Worm (Caenorhabditis elegans) whole organism, young adult: ENCODE results near the gene atgp-2.

Experiments
- B0019.2 ChIP-seq: fragments of 200-800 bp; sonication (Bioruptor generic); conservative IDR thresholded peaks from 2 replicates; pipeline ENCODE4 v1.3.6; 2022; ENCODE audit warnings: missing genetic modification reagents, missing genetic modification characterization, missing compliant biosample characterization
- B0261.1 ChIP-seq: sonication (generic microtip); optimal IDR thresholded peaks from 2 replicates; lab custom pipeline; 2016; ENCODE audit warnings: mild to moderate bottlenecking, missing genetic modification characterization, moderate library complexity, missing compliant biosample characterization
- C06A6.2 ChIP-seq: fragments of 200-800 bp; sonication (Bioruptor generic); conservative IDR thresholded peaks from 2 replicates; pipeline ENCODE4 v1.3.6; 2022; ENCODE audit warnings: missing genetic modification characterization, missing compliant biosample characterization
- C17E4.6 ChIP-seq: fragments of 200-800 bp; sonication (Bioruptor generic); IDR thresholded peaks from 2 replicates; pipeline ENCODE4 v1.3.6; 2022; ENCODE audit warnings: missing genetic modification reagents, missing genetic modification characterization, missing compliant biosample characterization
- F10E7.11 ChIP-seq: sonication (generic microtip); optimal IDR thresholded peaks from 2 replicates; lab custom pipeline; 2017; ENCODE audit warnings: mild to moderate bottlenecking, missing genetic modification characterization, moderate library complexity, missing compliant biosample characterization
- F22D6.2 ChIP-seq: sonication (generic microtip); optimal IDR thresholded peaks from 2 replicates; lab custom pipeline; 2016; ENCODE audit warnings: mild to moderate bottlenecking, missing genetic modification characterization, missing compliant biosample characterization
- F33H1.4 ChIP-seq: fragments of 200-800 bp; sonication (Bioruptor generic); IDR thresholded peaks from 2 replicates; pipeline ENCODE4 v1.3.6; 2022; ENCODE audit warnings: missing genetic modification reagents, missing genetic modification characterization, missing compliant biosample characterization
- F49E8.2 ChIP-seq: sonication (generic microtip); optimal IDR thresholded peaks from 3 replicates; lab custom pipeline; 2017; ENCODE audit warnings: missing genetic modification characterization, mild to moderate bottlenecking, missing compliant biosample characterization, antibody characterized with exemption, moderate library complexity; ENCODE audit not compliant: insufficient read depth
- K12H6.12 ChIP-seq: fragments of 200-800 bp; sonication (Bioruptor generic); optimal IDR thresholded peaks from 2 replicates; lab custom pipeline; 2018; ENCODE audit warnings: mild to moderate bottlenecking, missing genetic modification characterization, missing compliant biosample characterization
- T26A5.8 ChIP-seq: sonication (generic microtip); optimal IDR thresholded peaks from 2 replicates; lab custom pipeline; 2016; ENCODE audit warnings: missing genetic modification characterization, missing compliant biosample characterization
- Y53G8AR.9 ChIP-seq: fragments of 200-800 bp; sonication (Bioruptor generic); conservative IDR thresholded peaks from 2 replicates; pipeline ENCODE4 v1.3.6; 2022; ENCODE audit warnings: missing genetic modification reagents, missing genetic modification characterization, missing compliant biosample characterization
- ZK185.1 ChIP-seq: sonication (generic microtip); optimal IDR thresholded peaks from 2 replicates; lab custom pipeline; 2016; ENCODE audit warnings: mild to moderate bottlenecking, missing genetic modification characterization, missing compliant biosample characterization; ENCODE audit not compliant: poor library complexity, severe bottlenecking
- ama-1 ChIP-seq, 3 experiments: fragments of 150-350 bp in 1 of 3; sonication (generic microtip) in 2 of 3; optimal IDR thresholded peaks; 2 replicates each; lab custom pipeline; 2014 to 2018; ENCODE audit warnings: missing biosample characterization in 2 of 3, missing genetic modification characterization in 2 of 3, missing genetic modification reagents in 2 of 3
- athp-1 ChIP-seq: sonication (generic microtip); optimal IDR thresholded peaks from 2 replicates; lab custom pipeline; 2017; ENCODE audit warnings: mild to moderate bottlenecking, missing genetic modification characterization, missing compliant biosample characterization
- attf-3 ChIP-seq: fragments of 200-800 bp; sonication (Bioruptor generic); conservative IDR thresholded peaks from 2 replicates; pipeline ENCODE4 v1.3.6; 2022; ENCODE audit warnings: missing genetic modification reagents, missing genetic modification characterization, missing compliant biosample characterization
- attf-5 ChIP-seq: fragments of 200-800 bp; sonication (Bioruptor generic); optimal IDR thresholded peaks from 2 replicates; lab custom pipeline; 2018; ENCODE audit warnings: mild to moderate bottlenecking, missing genetic modification characterization, missing compliant biosample characterization
- attf-6 ChIP-seq: fragments of 200-800 bp; sonication (Bioruptor generic); IDR thresholded peaks from 2 replicates; pipeline ENCODE4 v1.3.6; 2022; ENCODE audit warnings: missing genetic modification reagents, missing genetic modification characterization, missing compliant biosample characterization
- bed-2 ChIP-seq: fragments of 200-800 bp; sonication (Bioruptor generic); IDR thresholded peaks from 2 replicates; pipeline ENCODE4 v1.3.6; 2022; ENCODE audit warnings: missing genetic modification reagents, missing genetic modification characterization, missing compliant biosample characterization
- ceh-58 ChIP-seq: fragments of 200-800 bp; sonication (Bioruptor generic); IDR thresholded peaks from 2 replicates; pipeline ENCODE4 v1.3.6; 2022; ENCODE audit warnings: missing genetic modification characterization, missing compliant biosample characterization
- dox-1 ChIP-seq: fragments of 200-800 bp; sonication (Bioruptor generic); IDR thresholded peaks from 2 replicates; pipeline ENCODE4 v1.3.6; 2022; ENCODE audit warnings: missing genetic modification reagents, missing genetic modification characterization, missing compliant biosample characterization
- efl-1 ChIP-seq: fragments of 150-350 bp; optimal IDR thresholded peaks from 2 replicates; lab custom pipeline; 2014; ENCODE audit warnings: missing biosample characterization, missing genetic modification reagents, missing genetic modification characterization
- egl-18 ChIP-seq: fragments of 200-800 bp; sonication (Bioruptor generic); IDR thresholded peaks from 2 replicates; pipeline ENCODE4 v1.3.6; 2022; ENCODE audit warnings: missing genetic modification reagents, missing genetic modification characterization, missing compliant biosample characterization
- egl-44 ChIP-seq: fragments of 200-800 bp; sonication (Bioruptor generic); IDR thresholded peaks from 2 replicates; pipeline ENCODE4 v1.3.6; 2022; ENCODE audit warnings: missing genetic modification reagents, missing genetic modification characterization, missing compliant biosample characterization
- ets-4 ChIP-seq: fragments of 200-800 bp; sonication (Bioruptor generic); optimal IDR thresholded peaks from 2 replicates; lab custom pipeline; 2018; ENCODE audit warnings: mild to moderate bottlenecking, missing genetic modification characterization, missing compliant biosample characterization
- gei-17 ChIP-seq: fragments of 200-800 bp; sonication (Bioruptor generic); optimal IDR thresholded peaks from 2 replicates; lab custom pipeline; 2018; ENCODE audit warnings: mild to moderate bottlenecking, missing genetic modification characterization, missing compliant biosample characterization
- hsf-1 ChIP-seq: fragments of 200-800 bp; sonication (Bioruptor generic); IDR thresholded peaks from 2 replicates; pipeline ENCODE4 v1.3.6; 2022; ENCODE audit warnings: missing genetic modification reagents, missing genetic modification characterization, missing compliant biosample characterization
- lag-1 ChIP-seq: fragments of 200-800 bp; sonication (Bioruptor generic); IDR thresholded peaks from 2 replicates; pipeline ENCODE4 v1.3.6; 2022; ENCODE audit warnings: missing genetic modification reagents, missing genetic modification characterization, missing compliant biosample characterization
- let-607 ChIP-seq, 2 experiments: fragments of 200-800 bp in 1 of 2; sonication (Bioruptor generic) in 1 of 2; sonication (generic microtip) in 1 of 2; optimal IDR thresholded peaks; 2 replicates each; lab custom pipeline; 2016 to 2018; ENCODE audit warnings: mild to moderate bottlenecking in 2 of 2, missing compliant biosample characterization in 2 of 2, missing genetic modification characterization in 2 of 2, moderate library complexity in 2 of 2, missing genotype in 1 of 2
- lin-35 ChIP-seq, 3 experiments: fragments of 150-350 bp in 2 of 3; sonication (generic microtip) in 1 of 3; optimal IDR thresholded peaks; 2 replicates each; lab custom pipeline; 2014 to 2018; ENCODE audit warnings: missing biosample characterization in 3 of 3, missing genetic modification characterization in 3 of 3, missing genetic modification reagents in 3 of 3
- lin-54 ChIP-seq: fragments of 200-800 bp; sonication (Bioruptor generic); optimal IDR thresholded peaks from 2 replicates; lab custom pipeline; 2018; ENCODE audit warnings: mild to moderate bottlenecking, missing genetic modification characterization, missing compliant biosample characterization
- lir-1 ChIP-seq: fragments of 200-800 bp; sonication (Bioruptor generic); conservative IDR thresholded peaks from 2 replicates; pipeline ENCODE4 v1.3.6; 2022; ENCODE audit warnings: missing genetic modification reagents, missing genetic modification characterization, missing compliant biosample characterization
- lsy-27 ChIP-seq: sonication (generic microtip); optimal IDR thresholded peaks from 2 replicates; lab custom pipeline; 2017; ENCODE audit warnings: missing genetic modification characterization, mild to moderate bottlenecking, missing compliant biosample characterization, antibody characterized with exemption, missing genotype, borderline replicate concordance; ENCODE audit not compliant: insufficient read depth
- madf-6 ChIP-seq: fragments of 200-800 bp; sonication (Bioruptor generic); IDR thresholded peaks from 2 replicates; pipeline ENCODE4 v1.3.6; 2022; ENCODE audit warnings: missing genetic modification reagents, missing genetic modification characterization, missing compliant biosample characterization
- nfya-2 ChIP-seq: fragments of 200-800 bp; sonication (Bioruptor generic); IDR thresholded peaks from 2 replicates; pipeline ENCODE4 v1.3.6; 2022; ENCODE audit warnings: missing genetic modification reagents, missing genetic modification characterization, missing compliant biosample characterization
- nfyb-1 ChIP-seq: fragments of 200-800 bp; sonication (Bioruptor generic); IDR thresholded peaks from 2 replicates; pipeline ENCODE4 v1.3.6; 2022; ENCODE audit warnings: missing genetic modification reagents, missing genetic modification characterization, missing compliant biosample characterization
- nhr-120 ChIP-seq: fragments of 200-800 bp; sonication (Bioruptor generic); IDR thresholded peaks from 2 replicates; pipeline ENCODE4 v1.3.6; 2022; ENCODE audit warnings: missing genetic modification characterization, missing compliant biosample characterization
- nhr-90 ChIP-seq: sonication (generic microtip); optimal IDR thresholded peaks from 2 replicates; lab custom pipeline; 2016; ENCODE audit warnings: missing genotype, mild to moderate bottlenecking, missing genetic modification characterization, missing compliant biosample characterization
- pbrm-1 ChIP-seq: fragments of 200-800 bp; sonication (Bioruptor generic); IDR thresholded peaks from 2 replicates; pipeline ENCODE4 v1.3.6; 2022; ENCODE audit warnings: missing genetic modification reagents, missing genetic modification characterization, missing compliant biosample characterization
- pha-4 ChIP-seq: fragments of 150-350 bp; sonication (generic microtip); optimal IDR thresholded peaks from 2 replicates; lab custom pipeline; 2014; ENCODE audit warnings: missing biosample characterization, missing genetic modification reagents, missing genetic modification characterization
- rec-8 ChIP-seq, 2 experiments: sonication (generic microtip); optimal IDR thresholded peaks; 2 replicates each; lab custom pipeline; 2016; ENCODE audit warnings: mild to moderate bottlenecking in 2 of 2, missing genetic modification characterization in 2 of 2, missing genetic modification reagents in 2 of 2, missing genotype in 2 of 2, missing biosample characterization in 1 of 2, missing compliant biosample characterization in 1 of 2, moderate library complexity in 1 of 2
- snpc-1.1 ChIP-seq: sonication (generic microtip); optimal IDR thresholded peaks from 2 replicates; lab custom pipeline; 2017; ENCODE audit warnings: missing genetic modification characterization, mild to moderate bottlenecking, missing compliant biosample characterization, antibody characterized with exemption, moderate library complexity, missing genotype, missing genetic modification reagents; ENCODE audit not compliant: insufficient read depth
- tbp1 ChIP-seq: fragments of 200-800 bp; sonication (Bioruptor generic); optimal IDR thresholded peaks from 2 replicates; lab custom pipeline; 2018; ENCODE audit warnings: mild to moderate bottlenecking, missing genetic modification characterization, missing compliant biosample characterization
- unc-130 ChIP-seq: sonication (generic microtip); optimal IDR thresholded peaks from 2 replicates; lab custom pipeline; 2016; ENCODE audit warnings: missing genetic modification reagents, missing genetic modification characterization, missing compliant biosample characterization
- ztf-18 ChIP-seq: sonication (generic microtip); optimal IDR thresholded peaks from 2 replicates; lab custom pipeline; 2016; ENCODE audit warnings: missing genotype, mild to moderate bottlenecking, missing genetic modification characterization, missing compliant biosample characterization
- ztf-26 ChIP-seq: sonication (generic microtip); optimal IDR thresholded peaks from 2 replicates; lab custom pipeline; 2017; ENCODE audit warnings: missing genetic modification characterization, missing compliant biosample characterization
- ztf-28 ChIP-seq: fragments of 200-800 bp; sonication (Bioruptor generic); IDR thresholded peaks from 2 replicates; pipeline ENCODE4 v1.3.6; 2022; ENCODE audit warnings: missing genetic modification reagents, missing genetic modification characterization, missing compliant biosample characterization
- ztf-3 ChIP-seq: fragments of 200-800 bp; sonication (Bioruptor generic); optimal IDR thresholded peaks from 2 replicates; lab custom pipeline; 2018; ENCODE audit warnings: mild to moderate bottlenecking, missing genetic modification characterization, missing compliant biosample characterization
- ztf-6 ChIP-seq: fragments of 200-800 bp; sonication (Bioruptor generic); IDR thresholded peaks from 2 replicates; pipeline ENCODE4 v1.3.6; 2022; ENCODE audit warnings: missing genetic modification reagents, missing genetic modification characterization, missing compliant biosample characterization

atgp-2 gene

DNA sequence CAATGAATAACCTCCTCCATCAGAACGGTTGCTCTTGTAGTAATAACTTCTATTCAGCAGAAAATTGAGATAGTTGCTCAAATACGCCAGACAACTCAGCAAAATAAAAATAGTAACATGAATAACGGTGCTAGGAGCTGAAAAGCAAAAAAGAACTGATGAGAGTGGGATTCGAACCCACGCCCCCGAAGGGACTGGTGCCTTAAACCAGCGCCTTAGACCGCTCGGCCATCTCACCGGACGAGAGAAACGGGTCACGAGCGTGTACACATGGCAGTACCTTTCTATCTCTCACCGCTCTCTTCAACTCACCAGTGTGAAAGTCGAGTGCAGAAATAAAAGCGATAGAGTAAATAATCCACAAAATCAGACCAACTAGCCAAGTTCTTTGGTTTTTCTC, 8.7 kb downstream of the atgp-2 start (continued):
- no peak for TF ChIP-seq rec-8 (tag; optimal IDR thresholded peaks at IDR 0.05; lab: Kevin White, UChicago)
- 0 out of 2 replicates have a peak, but pooled peaks have one; percentile 4 for TF ChIP-seq B0019.2 (GFP tag; lab: Robert Waterston, UW)
- TF ChIP-seq egl-18 (GFP tag; lab: Robert Waterston, UW), result no peak
- TF ChIP-seq nhr-120 (GFP tag; lab: Robert Waterston, UW), result no peak
- TF ChIP-seq K12H6.12, result peak; percentile 16
- TF ChIP-seq F10E7.11 (tag; lab: Kevin White, UChicago), result no peak
- no peak for TF ChIP-seq pha-4 (tag; lab: Kevin White, UChicago)
- peak; percentile 93 for TF ChIP-seq tbp1 (GFP tag; lab: Kevin White, UChicago)
- peak; percentile 35 for TF ChIP-seq attf-5 (GFP tag; lab: Kevin White, UChicago)
- no peak for TF ChIP-seq ama-1 (optimal IDR thresholded peaks at IDR 0.05; lab: Kevin White, UChicago)
- TF ChIP-seq ama-1 (GFP tag; optimal IDR thresholded peaks at IDR 0.05; lab: Kevin White, UChicago), result no peak
- TF ChIP-seq pbrm-1, result 0 out of 2 replicates have a peak, but pooled peaks have one; percentile 17
- no peak for TF ChIP-seq ceh-58 (GFP tag; lab: Robert Waterston, UW)
- no peak for TF ChIP-seq bed-2 (GFP tag; lab: Robert Waterston, UW)
- TF ChIP-seq lir-1, result no peak
- TF ChIP-seq nfya-2, result no peak
- no peak for TF ChIP-seq gei-17 (GFP tag; lab: Kevin White, UChicago)
- no peak for TF ChIP-seq F49E8.2 (tag; lab: Kevin White, UChicago)
- TF ChIP-seq F22D6.2, result no peak
- peak in 1 of 3 experiments; percentile 48 for TF ChIP-seq lin-35 (GFP tag; optimal IDR thresholded peaks at IDR 0.05; lab: Kevin White, UChicago)
- TF ChIP-seq athp-1, result no peak
- no peak for TF ChIP-seq ztf-18 (tag; lab: Kevin White, UChicago)
- TF ChIP-seq C06A6.2 (GFP tag; lab: Robert Waterston, UW), result peak; percentile 35; the same call in 1 of the 2 replicates
- TF ChIP-seq let-607 (tag; optimal IDR thresholded peaks at IDR 0.05; lab: Kevin White, UChicago), result peak in 1 of 2 experiments; percentile 1
- peak; percentile 41 for TF ChIP-seq madf-6 (GFP tag; lab: Robert Waterston, UW)
- TF ChIP-seq ztf-26 (tag; lab: Kevin White, UChicago), result no peak
- peak; percentile 82 for TF ChIP-seq B0261.1 (tag; lab: Kevin White, UChicago)
- TF ChIP-seq nhr-90 (tag; lab: Kevin White, UChicago), result peak; percentile 43
- TF ChIP-seq F33H1.4, result no peak
- peak; percentile 32 for TF ChIP-seq ZK185.1 (tag; lab: Kevin White, UChicago)
- TF ChIP-seq attf-6 (GFP tag; lab: Robert Waterston, UW), result no peak
- TF ChIP-seq efl-1 (GFP tag; lab: Kevin White, UChicago), result no peak
- peak; percentile 79 for TF ChIP-seq egl-44 (GFP tag; lab: Robert Waterston, UW)
- no peak for TF ChIP-seq unc-130
- TF ChIP-seq nfyb-1, result peak; percentile 76
- no peak for TF ChIP-seq lsy-27 (tag; lab: Kevin White, UChicago)
- 0 out of 2 replicates have a peak, but pooled peaks have one; percentile 36 for TF ChIP-seq attf-3 (GFP tag; lab: Robert Waterston, UW)
- no peak for TF ChIP-seq C17E4.6 (GFP tag; lab: Robert Waterston, UW)
- no peak for TF ChIP-seq hsf-1 (GFP tag; lab: Robert Waterston, UW)
- no peak for TF ChIP-seq T26A5.8 (tag; lab: Kevin White, UChicago)
- no peak for TF ChIP-seq ztf-6 (GFP tag; lab: Robert Waterston, UW)
- no peak for TF ChIP-seq Y53G8AR.9 (GFP tag; lab: Robert Waterston, UW)
- peak; percentile 55 for TF ChIP-seq dox-1
- TF ChIP-seq snpc-1.1 (tag; lab: Kevin White, UChicago), result no peak
- no peak for TF ChIP-seq ets-4 (GFP tag; lab: Kevin White, UChicago)
- TF ChIP-seq lag-1, result no peak
- TF ChIP-seq lin-54 (GFP tag; lab: Kevin White, UChicago), result no peak
- TF ChIP-seq ztf-28 (GFP tag; lab: Robert Waterston, UW), result no peak
- no peak for TF ChIP-seq ztf-3 (GFP tag; lab: Kevin White, UChicago)
